Fruit fly (Drosophila melanogaster) whole organism, embryonic: Measurements from ENCODE around the gene TTLL4B.

ENCODE experiments used
- Atf3 ChIP-seq: fragments of 200-800 bp; sonication (Bioruptor generic); optimal IDR thresholded peaks from 3 replicates; lab custom pipeline; 2016; ENCODE audit warnings: missing biosample characterization, missing genetic modification characterization
- CG12104 ChIP-seq: fragments of 200-800 bp; sonication (Bioruptor generic); optimal IDR thresholded peaks from 3 replicates; lab custom pipeline; 2016; ENCODE audit warnings: missing biosample characterization, missing genetic modification characterization
- CG12155 ChIP-seq: fragments of 200-800 bp; sonication (Bioruptor generic); optimal IDR thresholded peaks from 3 replicates; lab custom pipeline; 2016; ENCODE audit warnings: missing biosample characterization, missing genetic modification characterization
- CG12236 ChIP-seq: fragments of 200-800 bp; sonication (Bioruptor generic); optimal IDR thresholded peaks from 2 replicates; lab custom pipeline; 2016; ENCODE audit warnings: missing biosample characterization, missing genetic modification characterization
- CG14014 ChIP-seq: fragments of 200-800 bp; sonication (Bioruptor generic); IDR thresholded peaks from 2 replicates; pipeline ENCODE4 v1.3.6; 2022; ENCODE audit warnings: missing biosample characterization, missing genetic modification characterization
- CG14860 ChIP-seq: fragments of 200-800 bp; sonication (Bioruptor generic); IDR thresholded peaks from 3 replicates; pipeline ENCODE4 v1.3.6; 2022; ENCODE audit warnings: missing biosample characterization, missing genetic modification characterization; ENCODE audit not compliant: partially characterized antibody
- CG1603 ChIP-seq: fragments of 200-800 bp; sonication (Bioruptor generic); optimal IDR thresholded peaks from 2 replicates; lab custom pipeline; 2019; ENCODE audit warnings: missing biosample characterization, mild to moderate bottlenecking, missing genetic modification characterization, moderate library complexity
- CG16813 ChIP-seq: fragments of 200-800 bp; sonication (Bioruptor generic); IDR thresholded peaks from 3 replicates; pipeline ENCODE4 v1.3.6; 2022; ENCODE audit warnings: missing biosample characterization, missing genetic modification characterization; ENCODE audit not compliant: partially characterized antibody
- CG33557 ChIP-seq: fragments of 200-800 bp; sonication (Bioruptor generic); optimal IDR thresholded peaks from 2 replicates; lab custom pipeline; 2019; ENCODE audit warnings: missing biosample characterization, mild to moderate bottlenecking, missing genetic modification characterization, moderate library complexity
- CG7745 ChIP-seq: fragments of 200-800 bp; sonication (Bioruptor generic); optimal IDR thresholded peaks from 2 replicates; lab custom pipeline; 2018; ENCODE audit warnings: missing biosample characterization, mild to moderate bottlenecking, missing genetic modification characterization, moderate library complexity
- CG8359 ChIP-seq: fragments of 200-800 bp; sonication (Bioruptor generic); optimal IDR thresholded peaks from 2 replicates; lab custom pipeline; 2017; ENCODE audit warnings: missing biosample characterization, mild to moderate bottlenecking, missing genetic modification characterization, borderline replicate concordance
- CG8388 ChIP-seq: fragments of 200-800 bp; sonication (Bioruptor generic); optimal IDR thresholded peaks from 2 replicates; lab custom pipeline; 2019; ENCODE audit warnings: missing biosample characterization, mild to moderate bottlenecking, missing genetic modification characterization, moderate library complexity
- CG8765 ChIP-seq: fragments of 200-800 bp; sonication (Bioruptor generic); IDR thresholded peaks from 2 replicates; pipeline ENCODE4 v1.3.6; 2022; ENCODE audit warnings: missing biosample characterization, missing genetic modification characterization
- Dip3 ChIP-seq: fragments of 200-800 bp; sonication (Bioruptor generic); optimal IDR thresholded peaks from 3 replicates; lab custom pipeline; 2016; ENCODE audit warnings: missing biosample characterization, missing genetic modification characterization
- Ets97D ChIP-seq: fragments of 200-800 bp; sonication (Bioruptor generic); optimal IDR thresholded peaks from 3 replicates; lab custom pipeline; 2016; ENCODE audit warnings: missing biosample characterization, missing genetic modification characterization
- GATAe ChIP-seq: fragments of 200-800 bp; sonication (Bioruptor generic); conservative IDR thresholded peaks from 2 replicates; pipeline ENCODE4 v1.3.6; 2022; ENCODE audit warnings: missing biosample characterization, missing genetic modification characterization
- H2.0 ChIP-seq: fragments of 200-800 bp; sonication (Bioruptor generic); IDR thresholded peaks from 2 replicates; pipeline ENCODE4 v1.3.6; 2022; ENCODE audit warnings: missing biosample characterization, missing genetic modification characterization
- HLHmδ ChIP-seq: fragments of 200-800 bp; sonication (Bioruptor generic); optimal IDR thresholded peaks from 2 replicates; lab custom pipeline; 2018; ENCODE audit warnings: missing biosample characterization, mild to moderate bottlenecking, missing genetic modification characterization, moderate library complexity
- Hr78 ChIP-seq, 2 experiments: fragments of 200-800 bp in 1 of 2; fragments of >200 bp in 1 of 2; sonication (Bioruptor generic) in 1 of 2; optimal IDR thresholded peaks; 2 replicates each; lab custom pipeline; 2017 to 2019; ENCODE audit warnings: missing biosample characterization in 2 of 2, missing genetic modification characterization in 2 of 2, mild to moderate bottlenecking in 1 of 2, moderate library complexity in 1 of 2
- Kr ChIP-seq: fragments of 200-800 bp; sonication (Bioruptor generic); optimal IDR thresholded peaks from 2 replicates; lab custom pipeline; 2017; ENCODE audit warnings: missing biosample characterization, mild to moderate bottlenecking, missing genetic modification characterization
- Mrtf ChIP-seq: fragments of 200-800 bp; sonication (Bioruptor generic); IDR thresholded peaks from 3 replicates; pipeline ENCODE4 v1.3.6; 2022; ENCODE audit warnings: missing biosample characterization, missing genetic modification characterization
- Nf-YA ChIP-seq: fragments of 200-800 bp; sonication (Bioruptor generic); IDR thresholded peaks from 2 replicates; pipeline ENCODE4 v1.3.6; 2022; ENCODE audit warnings: missing biosample characterization, missing genetic modification characterization
- Nf-YB ChIP-seq: fragments of 200-800 bp; sonication (Bioruptor generic); optimal IDR thresholded peaks from 3 replicates; lab custom pipeline; 2019; ENCODE audit warnings: missing biosample characterization, mild to moderate bottlenecking, missing genetic modification characterization, moderate library complexity
- Nf-YC ChIP-seq: fragments of 200-800 bp; optimal IDR thresholded peaks from 3 replicates; lab custom pipeline; 2019; ENCODE audit warnings: missing biosample characterization, mild to moderate bottlenecking, missing genetic modification characterization, moderate library complexity
- Ravus ChIP-seq: fragments of 200-800 bp; sonication (Bioruptor generic); IDR thresholded peaks from 2 replicates; pipeline ENCODE4 v1.3.6; 2022; ENCODE audit warnings: missing biosample characterization, missing genetic modification characterization
- Usf ChIP-seq: fragments of 200-800 bp; sonication (Bioruptor generic); optimal IDR thresholded peaks from 2 replicates; lab custom pipeline; 2017; ENCODE audit warnings: missing genotype, missing biosample characterization, missing genetic modification characterization
- Xbp1 ChIP-seq: fragments of 200-800 bp; sonication (Bioruptor generic); optimal IDR thresholded peaks from 3 replicates; lab custom pipeline; 2016; ENCODE audit warnings: missing biosample characterization, mild to moderate bottlenecking, missing genetic modification characterization
- ap ChIP-seq: fragments of 200-800 bp; sonication (Bioruptor generic); IDR thresholded peaks from 2 replicates; pipeline ENCODE4 v1.3.6; 2022; ENCODE audit warnings: missing biosample characterization, missing genetic modification characterization
- chm ChIP-seq: fragments of 200-800 bp; sonication (Bioruptor generic); IDR thresholded peaks from 2 replicates; pipeline ENCODE4 v1.3.6; 2022; ENCODE audit warnings: missing biosample characterization, missing genetic modification characterization
- chn ChIP-seq: fragments of 200-800 bp; sonication (Bioruptor generic); optimal IDR thresholded peaks from 2 replicates; lab custom pipeline; 2016; ENCODE audit warnings: missing biosample characterization, missing genetic modification characterization
- crol ChIP-seq: fragments of 200-800 bp; sonication (Bioruptor generic); IDR thresholded peaks from 2 replicates; pipeline ENCODE4 v1.3.6; 2022; ENCODE audit warnings: missing biosample characterization, missing genetic modification characterization
- danr ChIP-seq: fragments of 200-800 bp; sonication (Bioruptor generic); IDR thresholded peaks from 2 replicates; pipeline ENCODE4 v1.3.6; 2022; ENCODE audit warnings: missing biosample characterization, missing genetic modification characterization
- dmrt99B ChIP-seq: fragments of 200-800 bp; sonication (Bioruptor generic); optimal IDR thresholded peaks from 2 replicates; lab custom pipeline; 2018; ENCODE audit warnings: missing biosample characterization, mild to moderate bottlenecking, missing genetic modification characterization, moderate library complexity
- ems ChIP-seq: fragments of 200-800 bp; sonication (Bioruptor generic); optimal IDR thresholded peaks from 3 replicates; lab custom pipeline; 2016; ENCODE audit warnings: missing biosample characterization, missing genetic modification characterization
- fd102C ChIP-seq: fragments of 200-800 bp; sonication (Bioruptor generic); optimal IDR thresholded peaks from 2 replicates; lab custom pipeline; 2018; ENCODE audit warnings: missing biosample characterization, mild to moderate bottlenecking, missing genetic modification characterization, moderate library complexity
- gcm ChIP-seq: fragments of 200-800 bp; sonication (Bioruptor generic); optimal IDR thresholded peaks from 2 replicates; lab custom pipeline; 2019; ENCODE audit warnings: missing biosample characterization, mild to moderate bottlenecking, missing genetic modification characterization, moderate library complexity
- her ChIP-seq: fragments of 200-800 bp; sonication (Bioruptor generic); optimal IDR thresholded peaks from 2 replicates; lab custom pipeline; 2016; ENCODE audit warnings: missing biosample characterization, missing genetic modification characterization
- ind ChIP-seq: fragments of 200-800 bp; sonication (Bioruptor generic); optimal IDR thresholded peaks from 3 replicates; lab custom pipeline; 2016; ENCODE audit warnings: missing biosample characterization, missing genetic modification characterization
- nom ChIP-seq: fragments of 200-800 bp; sonication (Bioruptor generic); optimal IDR thresholded peaks from 2 replicates; lab custom pipeline; 2017; ENCODE audit warnings: missing biosample characterization, missing genetic modification characterization, mild to moderate bottlenecking, moderate library complexity, missing genetic modification reagents
- otp ChIP-seq: fragments of 200-800 bp; sonication (Bioruptor generic); IDR thresholded peaks from 3 replicates; pipeline ENCODE4, ENCODE4 v1.3.6; 2022; ENCODE audit warnings: missing biosample characterization, missing genetic modification characterization
- pan ChIP-seq, 4 experiments: fragments of >200 bp in 3 of 4; fragments of 200-800 bp in 1 of 4; sonication (Bioruptor generic) in 1 of 4; optimal IDR thresholded peaks in 3 of 4; IDR thresholded peaks in 1 of 4; 2 replicates each; pipeline versions ENCODE4 v1.3.6 to Lab custom; 2017 to 2022; ENCODE audit warnings: missing biosample characterization in 2 of 4, missing genetic modification characterization in 2 of 4, mixed read lengths in 1 of 4
- phol ChIP-seq: fragments of 200-800 bp; sonication (Bioruptor generic); optimal IDR thresholded peaks from 3 replicates; lab custom pipeline; 2018; ENCODE audit warnings: missing biosample characterization, mild to moderate bottlenecking, missing genetic modification characterization, moderate library complexity
- pros ChIP-seq: fragments of 200-800 bp; sonication (Bioruptor generic); optimal IDR thresholded peaks from 3 replicates; lab custom pipeline; 2019; ENCODE audit warnings: missing biosample characterization, mild to moderate bottlenecking, missing genetic modification characterization, moderate library complexity
- repo ChIP-seq: fragments of 200-800 bp; sonication (Bioruptor generic); optimal IDR thresholded peaks from 2 replicates; lab custom pipeline; 2016; ENCODE audit warnings: missing biosample characterization, missing genetic modification characterization
- ssp ChIP-seq: fragments of 200-800 bp; sonication (Bioruptor generic); IDR thresholded peaks from 2 replicates; pipeline ENCODE4 v1.3.6; 2022; ENCODE audit warnings: missing biosample characterization, missing genetic modification characterization
- sug ChIP-seq: fragments of 200-800 bp; optimal IDR thresholded peaks from 2 replicates; lab custom pipeline; 2019; ENCODE audit warnings: missing biosample characterization, mild to moderate bottlenecking, missing genetic modification characterization, moderate library complexity
- tin ChIP-seq: fragments of 200-800 bp; sonication (Bioruptor generic); optimal IDR thresholded peaks from 3 replicates; lab custom pipeline; 2016; ENCODE audit warnings: missing biosample characterization, missing genetic modification characterization
- twi ChIP-seq: fragments of 200-800 bp; optimal IDR thresholded peaks from 2 replicates; lab custom pipeline; 2019; ENCODE audit warnings: missing biosample characterization, mild to moderate bottlenecking, missing genetic modification characterization, moderate library complexity
- z ChIP-seq: fragments of 200-800 bp; sonication (Bioruptor generic); IDR thresholded peaks from 3 replicates; pipeline ENCODE4 v1.3.6; 2022; ENCODE audit warnings: missing biosample characterization, missing genetic modification characterization

Gene TTLL4B

DNA sequence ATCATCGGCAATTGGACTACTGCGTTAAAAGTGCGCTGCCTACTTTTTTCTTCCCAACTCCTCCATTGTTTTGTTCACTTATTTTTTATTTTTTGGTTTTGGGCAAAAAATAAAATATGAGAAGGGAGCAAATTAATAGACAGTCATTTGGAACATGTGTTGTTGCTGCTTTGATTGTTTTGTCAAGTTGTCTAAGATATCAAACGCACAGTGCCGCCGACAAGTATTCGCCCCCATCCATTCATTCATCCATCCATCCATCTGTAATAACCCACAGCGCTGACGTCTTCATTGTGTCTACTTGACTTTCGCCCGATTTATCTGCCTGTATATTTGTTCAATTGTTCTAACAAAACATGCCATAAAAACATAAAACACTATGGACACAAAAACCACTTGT is 38.6 kb upstream of the TTLL4B start:
- peak; percentile 89 for TF ChIP-seq twi (tag; lab: Kevin White, UChicago)
- TF ChIP-seq CG8388 = peak; percentile 69
- no peak for TF ChIP-seq Kr
- TF ChIP-seq CG12155 (GFP tag; lab: Kevin White, UChicago) = no peak
- peak in 1 of 2 experiments; percentile 37 for TF ChIP-seq pan (optimal IDR thresholded peaks at IDR 0.05; lab: Kevin White, UChicago)
- TF ChIP-seq pan (GFP tag; optimal IDR thresholded peaks at IDR 0.05 in 1 of 2, IDR thresholded peaks at IDR 0.05 in 1 of 2) = no peak

DNA sequence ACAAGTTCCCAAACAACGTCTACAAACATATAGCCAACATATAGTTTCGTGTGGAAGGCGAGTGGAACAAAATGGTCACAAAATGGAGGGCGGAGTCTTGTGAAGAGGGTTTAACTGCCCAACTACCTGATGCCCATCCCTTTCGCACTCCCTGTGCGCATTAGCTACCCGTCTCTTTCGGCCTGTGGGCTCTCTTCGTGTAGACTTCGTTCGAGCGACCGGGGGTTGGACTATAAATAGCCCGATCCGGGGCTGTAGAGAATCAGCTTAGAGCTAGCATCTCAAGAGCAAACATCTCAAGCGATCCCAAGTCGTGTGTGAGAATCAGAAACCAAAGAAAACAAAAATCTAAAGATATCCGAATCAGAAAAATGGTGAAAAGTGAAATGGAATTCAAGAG is 37.1 kb upstream of the TTLL4B start, which contains the start of gene slp1:
slp1 (plus strand) TSS at position 263 of the 400 bp plus-strand sequence.
- TF ChIP-seq H2.0 (GFP tag; lab: Robert Waterston, UW) (no peak), CG8765 (GFP tag; lab: Robert Waterston, UW) (0 out of 2 replicates have a peak, but pooled peaks have one; percentile 7), ind (GFP tag; lab: Kevin White, UChicago) (no peak), CG14014 (GFP tag; lab: Robert Waterston, UW) (no peak), CG1603 (no peak), Dip3 (GFP tag; lab: Kevin White, UChicago) (no peak), CG12236 (no peak), CG7745 (tag; lab: Kevin White, UChicago) (no peak), Usf (GFP tag; lab: Kevin White, UChicago) (no peak), CG14860 (no peak), her (GFP tag; lab: Kevin White, UChicago) (no peak), fd102C (GFP tag; lab: Kevin White, UChicago) (peak; percentile 12), CG33557 (GFP tag; lab: Kevin White, UChicago) (no peak), danr (GFP tag; lab: Robert Waterston, UW) (no peak), CG16813 (GFP tag; lab: Robert Waterston, UW) (no peak), Ravus (GFP tag; lab: Robert Waterston, UW) (no peak), dmrt99B (tag; lab: Kevin White, UChicago) (no peak), nom (GFP tag; lab: Kevin White, UChicago) (no peak), phol (tag; lab: Kevin White, UChicago) (peak; percentile 0), z (GFP tag; lab: Robert Waterston, UW) (peak; percentile 58; the same call in 1 of the 3 replicates), ems (no peak), Ets97D (GFP tag; lab: Kevin White, UChicago) (no peak), chm (peak; percentile 12; the same call in 1 of the 2 replicates), Xbp1 (no peak), GATAe (GFP tag; lab: Robert Waterston, UW) (no peak), Nf-YC (peak; percentile 98), Hr78 (GFP tag; optimal IDR thresholded peaks at IDR 0.05; lab: Kevin White, UChicago) (no peak), HLHmδ (GFP tag; lab: Kevin White, UChicago) (peak; percentile 13), repo (GFP tag; lab: Kevin White, UChicago) (no peak), sug (tag; lab: Kevin White, UChicago) (no peak), gcm (peak; percentile 37), pros (GFP tag; lab: Kevin White, UChicago) (peak; percentile 67), ssp (GFP tag; lab: Robert Waterston, UW) (no peak), CG8388 (no peak), chn (GFP tag; lab: Kevin White, UChicago) (peak; percentile 6), ap (GFP tag; lab: Robert Waterston, UW) (no peak), Atf3 (GFP tag; lab: Kevin White, UChicago) (no peak), CG12104 (GFP tag; lab: Kevin White, UChicago) (no peak), otp (GFP tag; lab: Robert Waterston, UW) (no peak), Nf-YA (GFP tag; lab: Robert Waterston, UW) (peak; percentile 54), tin (GFP tag; lab: Kevin White, UChicago) (no peak), CG8359 (GFP tag; lab: Kevin White, UChicago) (no peak), crol (GFP tag; lab: Robert Waterston, UW) (peak; percentile 56; the same call in 1 of the 2 replicates), Mrtf (GFP tag; lab: Robert Waterston, UW) (no peak), Nf-YB (GFP tag; lab: Kevin White, UChicago) (peak; percentile 97)
